Fruit fly (Drosophila melanogaster) whole organism, embryonic: ENCODE data around the gene CG31633.

Source experiments
- ATbp ChIP-seq: fragments of 200-800 bp; sonication (Bioruptor generic); optimal IDR thresholded peaks from 2 replicates; lab custom pipeline; 2017; ENCODE audit warnings: missing biosample characterization, mild to moderate bottlenecking, missing genetic modification characterization, missing genetic modification reagents
- Aef1 ChIP-seq: fragments of 200-800 bp; sonication (Bioruptor generic); IDR thresholded peaks from 3 replicates; pipeline ENCODE4 v1.3.6; 2022; ENCODE audit warnings: missing biosample characterization, missing genetic modification characterization
- Atf3 ChIP-seq: fragments of 200-800 bp; sonication (Bioruptor generic); optimal IDR thresholded peaks from 3 replicates; lab custom pipeline; 2016; ENCODE audit warnings: missing biosample characterization, missing genetic modification characterization
- CG10462 ChIP-seq: fragments of 200-800 bp; sonication (Bioruptor generic); optimal IDR thresholded peaks from 2 replicates; lab custom pipeline; 2016; ENCODE audit warnings: missing biosample characterization, missing genetic modification characterization
- CG12744 ChIP-seq: fragments of 200-800 bp; sonication (Bioruptor generic); optimal IDR thresholded peaks from 2 replicates; lab custom pipeline; 2016; ENCODE audit warnings: missing biosample characterization, missing genetic modification characterization
- CG14050 ChIP-seq: fragments of 200-800 bp; sonication (Bioruptor generic); IDR thresholded peaks from 3 replicates; pipeline ENCODE4 v1.3.6; 2022; ENCODE audit warnings: missing biosample characterization, missing genetic modification characterization
- CG15696 ChIP-seq: fragments of 200-800 bp; sonication (Bioruptor generic); optimal IDR thresholded peaks from 2 replicates; lab custom pipeline; 2019; ENCODE audit warnings: missing biosample characterization, mild to moderate bottlenecking, missing genetic modification characterization, moderate library complexity
- CG18599 ChIP-seq: fragments of 200-800 bp; sonication (Bioruptor generic); optimal IDR thresholded peaks from 3 replicates; lab custom pipeline; 2017; ENCODE audit warnings: missing biosample characterization, missing genetic modification characterization, mild to moderate bottlenecking, moderate library complexity, missing genetic modification reagents
- CG30020 ChIP-seq: fragments of 200-800 bp; optimal IDR thresholded peaks from 2 replicates; lab custom pipeline; 2019; ENCODE audit warnings: missing biosample characterization, mild to moderate bottlenecking, missing genetic modification characterization, moderate library complexity
- CG33213 ChIP-seq: fragments of 200-800 bp; sonication (Bioruptor generic); optimal IDR thresholded peaks from 3 replicates; lab custom pipeline; 2016; ENCODE audit warnings: missing biosample characterization, missing genetic modification characterization
- CG34376 ChIP-seq: fragments of 200-800 bp; sonication (Bioruptor generic); optimal IDR thresholded peaks from 2 replicates; lab custom pipeline; 2018; ENCODE audit warnings: missing biosample characterization, mild to moderate bottlenecking, missing genetic modification characterization
- CG34422 ChIP-seq: fragments of 200-800 bp; sonication (Bioruptor generic); IDR thresholded peaks from 3 replicates; pipeline ENCODE4 v1.3.6; 2022; ENCODE audit warnings: missing biosample characterization, missing genetic modification characterization
- CG5245 ChIP-seq: fragments of 200-800 bp; sonication (Bioruptor generic); optimal IDR thresholded peaks from 3 replicates; lab custom pipeline; 2016; ENCODE audit warnings: missing biosample characterization, missing genetic modification characterization
- CG6254 ChIP-seq: fragments of 200-800 bp; sonication (Bioruptor generic); optimal IDR thresholded peaks from 3 replicates; lab custom pipeline; 2017; ENCODE audit warnings: mild to moderate bottlenecking, missing biosample characterization, missing genetic modification reagents, missing genetic modification characterization
- CG6765 ChIP-seq: fragments of 200-800 bp; sonication (Bioruptor generic); optimal IDR thresholded peaks from 3 replicates; lab custom pipeline; 2017; ENCODE audit warnings: missing biosample characterization, mild to moderate bottlenecking, missing genetic modification characterization
- CG6791 ChIP-seq: fragments of 200-800 bp; sonication (Bioruptor generic); IDR thresholded peaks from 3 replicates; pipeline ENCODE4 v1.3.6; 2022; ENCODE audit warnings: missing biosample characterization, missing genetic modification characterization; ENCODE audit not compliant: partially characterized antibody
- CG6813 ChIP-seq: fragments of 200-800 bp; sonication (Bioruptor generic); optimal IDR thresholded peaks from 2 replicates; lab custom pipeline; 2017; ENCODE audit warnings: missing biosample characterization, missing genetic modification characterization, mild to moderate bottlenecking, moderate library complexity, missing genetic modification reagents
- CG8388 ChIP-seq: fragments of 200-800 bp; sonication (Bioruptor generic); optimal IDR thresholded peaks from 2 replicates; lab custom pipeline; 2019; ENCODE audit warnings: missing biosample characterization, mild to moderate bottlenecking, missing genetic modification characterization, moderate library complexity
- CG9876 ChIP-seq: fragments of 200-800 bp; sonication (Bioruptor generic); optimal IDR thresholded peaks from 2 replicates; lab custom pipeline; 2016; ENCODE audit warnings: missing biosample characterization, missing genetic modification characterization
- Dp ChIP-seq: fragments of 200-800 bp; sonication (Bioruptor generic); optimal IDR thresholded peaks from 2 replicates; lab custom pipeline; 2018; ENCODE audit warnings: missing biosample characterization, mild to moderate bottlenecking, missing genetic modification characterization, moderate library complexity
- E2f2 ChIP-seq: fragments of 200-800 bp; sonication (Bioruptor generic); IDR thresholded peaks from 2 replicates; pipeline ENCODE4 v1.3.6; 2022; ENCODE audit warnings: missing biosample characterization, missing genetic modification characterization
- Gug ChIP-seq: fragments of 200-800 bp; sonication (Bioruptor generic); IDR thresholded peaks from 4 replicates; pipeline ENCODE4 v1.3.6; 2022; ENCODE audit warnings: missing biosample characterization, missing genetic modification characterization
- HmgD ChIP-seq: fragments of 200-800 bp; sonication (Bioruptor generic); optimal IDR thresholded peaks from 3 replicates; lab custom pipeline; 2016; ENCODE audit warnings: missing biosample characterization, missing genetic modification characterization
- Lhr ChIP-seq: fragments of 200-800 bp; sonication (Bioruptor generic); optimal IDR thresholded peaks from 3 replicates; lab custom pipeline; 2017; ENCODE audit warnings: mild to moderate bottlenecking, missing biosample characterization, missing genetic modification reagents, missing genetic modification characterization
- Med ChIP-seq: fragments of 200-800 bp; sonication (Bioruptor generic); peaks from one replicate; lab custom pipeline; 2016; ENCODE audit warnings: missing biosample characterization, missing genetic modification characterization, mild to moderate bottlenecking, inconsistent platforms, moderate library complexity
- NC2α ChIP-seq: fragments of 200-800 bp; sonication (Bioruptor generic); optimal IDR thresholded peaks from 2 replicates; lab custom pipeline; 2016; ENCODE audit warnings: missing biosample characterization, missing genetic modification characterization
- Oaz ChIP-seq: fragments of 200-800 bp; sonication (Bioruptor generic); IDR thresholded peaks from 2 replicates; pipeline ENCODE4 v1.3.6; 2022; ENCODE audit warnings: missing biosample characterization, missing genetic modification characterization
- PHDP ChIP-seq: fragments of 200-800 bp; sonication (Bioruptor generic); optimal IDR thresholded peaks from 3 replicates; lab custom pipeline; 2018; ENCODE audit warnings: missing biosample characterization, mild to moderate bottlenecking, missing genetic modification characterization, moderate library complexity
- Ptx1 ChIP-seq: fragments of 200-800 bp; sonication (Bioruptor generic); IDR thresholded peaks from 2 replicates; pipeline ENCODE4 v1.3.6; 2022; ENCODE audit warnings: missing biosample characterization, missing genetic modification characterization
- Ravus ChIP-seq: fragments of 200-800 bp; sonication (Bioruptor generic); IDR thresholded peaks from 2 replicates; pipeline ENCODE4 v1.3.6; 2022; ENCODE audit warnings: missing biosample characterization, missing genetic modification characterization
- Rx ChIP-seq: fragments of 200-800 bp; sonication (Bioruptor generic); IDR thresholded peaks from 2 replicates; pipeline ENCODE4 v1.3.6; 2022; ENCODE audit warnings: missing biosample characterization, missing genetic modification characterization
- ato ChIP-seq: fragments of 200-800 bp; sonication (Bioruptor generic); IDR thresholded peaks from 2 replicates; pipeline ENCODE4 v1.3.6; 2022; ENCODE audit warnings: missing biosample characterization, missing genetic modification characterization; ENCODE audit not compliant: partially characterized antibody
- chif ChIP-seq, 2 experiments: fragments of 200-800 bp; sonication (Bioruptor generic); optimal IDR thresholded peaks; 3 replicates each; lab custom pipeline; 2016; ENCODE audit warnings: missing biosample characterization in 2 of 2, missing genetic modification characterization in 2 of 2
- crol ChIP-seq: fragments of 200-800 bp; sonication (Bioruptor generic); IDR thresholded peaks from 2 replicates; pipeline ENCODE4 v1.3.6; 2022; ENCODE audit warnings: missing biosample characterization, missing genetic modification characterization
- esg ChIP-seq: fragments of 200-800 bp; sonication (Bioruptor generic); conservative IDR thresholded peaks from 2 replicates; pipeline ENCODE4 v1.3.6; 2022; ENCODE audit warnings: missing biosample characterization, missing genetic modification characterization
- eyg ChIP-seq: fragments of 200-800 bp; sonication (Bioruptor generic); optimal IDR thresholded peaks from 3 replicates; lab custom pipeline; 2016; ENCODE audit warnings: missing biosample characterization, missing genetic modification characterization
- gro ChIP-seq: fragments of 200-800 bp; sonication (Bioruptor generic); optimal IDR thresholded peaks from 2 replicates; lab custom pipeline; 2016; ENCODE audit warnings: missing biosample characterization, missing genetic modification characterization
- ham ChIP-seq: fragments of 200-800 bp; sonication (Bioruptor generic); IDR thresholded peaks from 2 replicates; pipeline ENCODE4 v1.3.6; 2022; ENCODE audit warnings: missing biosample characterization, missing genetic modification characterization
- jumu ChIP-seq: fragments of 200-800 bp; sonication (Bioruptor generic); optimal IDR thresholded peaks from 3 replicates; lab custom pipeline; 2016; ENCODE audit warnings: missing biosample characterization, missing genetic modification characterization
- klu ChIP-seq: fragments of 200-800 bp; sonication (Bioruptor generic); IDR thresholded peaks from 2 replicates; pipeline ENCODE4 v1.3.6; 2022; ENCODE audit warnings: missing biosample characterization, missing genetic modification characterization
- lbe ChIP-seq: fragments of 200-800 bp; sonication (Bioruptor generic); optimal IDR thresholded peaks from 2 replicates; lab custom pipeline; 2016; ENCODE audit warnings: missing biosample characterization, mild to moderate bottlenecking, missing genetic modification characterization
- phol ChIP-seq: fragments of 200-800 bp; sonication (Bioruptor generic); optimal IDR thresholded peaks from 3 replicates; lab custom pipeline; 2018; ENCODE audit warnings: missing biosample characterization, mild to moderate bottlenecking, missing genetic modification characterization, moderate library complexity
- repo ChIP-seq: fragments of 200-800 bp; sonication (Bioruptor generic); optimal IDR thresholded peaks from 2 replicates; lab custom pipeline; 2016; ENCODE audit warnings: missing biosample characterization, missing genetic modification characterization
- rib ChIP-seq: fragments of 200-800 bp; sonication (Bioruptor generic); IDR thresholded peaks from 2 replicates; pipeline ENCODE4 v1.3.6; 2022; ENCODE audit warnings: missing biosample characterization, missing genetic modification characterization
- row ChIP-seq: fragments of 200-800 bp; sonication (Bioruptor generic); IDR thresholded peaks from 3 replicates; pipeline ENCODE4 v1.3.6; 2022; ENCODE audit warnings: missing biosample characterization, missing genetic modification characterization
- run ChIP-seq: fragments of 200-800 bp; sonication (Bioruptor generic); optimal IDR thresholded peaks from 3 replicates; lab custom pipeline; 2018; ENCODE audit warnings: missing biosample characterization, mild to moderate bottlenecking, missing genetic modification characterization
- stwl ChIP-seq: fragments of 200-800 bp; sonication (Bioruptor generic); optimal IDR thresholded peaks from 3 replicates; lab custom pipeline; 2018; ENCODE audit warnings: missing biosample characterization, mild to moderate bottlenecking, missing genetic modification characterization, moderate library complexity
- trem ChIP-seq: fragments of 200-800 bp; optimal IDR thresholded peaks from 3 replicates; lab custom pipeline; 2019; ENCODE audit warnings: missing biosample characterization, mild to moderate bottlenecking, missing genetic modification characterization, moderate library complexity
- ttk ChIP-seq: fragments of 200-800 bp; sonication (Bioruptor generic); IDR thresholded peaks from 2 replicates; pipeline ENCODE4 v2.1.2; 2022; ENCODE audit warnings: missing biosample characterization, missing genetic modification characterization
- vfl ChIP-seq: fragments of 200-800 bp; sonication (Bioruptor generic); optimal IDR thresholded peaks from 2 replicates; lab custom pipeline; 2016; ENCODE audit warnings: missing biosample characterization, missing genetic modification characterization
- zfh2 ChIP-seq: fragments of 200-800 bp; sonication (Bioruptor generic); optimal IDR thresholded peaks from 2 replicates; lab custom pipeline; 2016; ENCODE audit warnings: missing biosample characterization, missing genetic modification characterization

Gene CG31633

dm6 chr2L:6649085-6649754 is 6.9 kb downstream of the CG31633 start, which contains the start of the genes CG31635 and Tango1 (continued):
- no peak for TF ChIP-seq Rx (GFP tag; lab: Robert Waterston, UW)
- no peak for TF ChIP-seq repo
- TF ChIP-seq CG6765 (GFP tag; lab: Kevin White, UChicago): no peak
- peak; percentile 82 for TF ChIP-seq Med (GFP tag; lab: Kevin White, UChicago)
- TF ChIP-seq rib (GFP tag; lab: Robert Waterston, UW): no peak
- no peak for TF ChIP-seq CG6791 (GFP tag; lab: Robert Waterston, UW)
- peak; percentile 24 for TF ChIP-seq jumu
- TF ChIP-seq PHDP (tag; lab: Kevin White, UChicago): no peak
- TF ChIP-seq CG34422 (GFP tag; lab: Robert Waterston, UW): peak; percentile 46; the same call in 1 of the 3 replicates
- no peak for TF ChIP-seq esg (GFP tag; lab: Robert Waterston, UW)
- TF ChIP-seq vfl (GFP tag; lab: Kevin White, UChicago): no peak
- no peak for TF ChIP-seq CG8388 (GFP tag; lab: Kevin White, UChicago)
- TF ChIP-seq ATbp (GFP tag; lab: Kevin White, UChicago): no peak
- peak; percentile 66 for TF ChIP-seq stwl (tag; lab: Kevin White, UChicago)
- no peak for TF ChIP-seq ham
- no peak for TF ChIP-seq CG9876
- no peak for TF ChIP-seq CG14050 (GFP tag; lab: Robert Waterston, UW)
- peak; percentile 46; the same call in 1 of the 2 replicates for TF ChIP-seq Ptx1
- no peak for TF ChIP-seq ato (GFP tag; lab: Robert Waterston, UW)
- TF ChIP-seq Ravus (GFP tag; lab: Robert Waterston, UW): no peak
- TF ChIP-seq E2f2 (GFP tag; lab: Robert Waterston, UW): peak; percentile 76
- no peak for TF ChIP-seq CG6254 (GFP tag; lab: Kevin White, UChicago)
- TF ChIP-seq ttk: no peak
- TF ChIP-seq NC2α (GFP tag; lab: Kevin White, UChicago): no peak
- TF ChIP-seq Lhr (GFP tag; lab: Kevin White, UChicago): peak; percentile 73
- peak; percentile 65 for TF ChIP-seq Dp (GFP tag; lab: Kevin White, UChicago)
- peak; percentile 4 for TF ChIP-seq CG34376 (GFP tag; lab: Kevin White, UChicago)
- peak; percentile 28 for TF ChIP-seq HmgD (GFP tag; lab: Kevin White, UChicago)
- no peak for TF ChIP-seq Gug (GFP tag; lab: Robert Waterston, UW)
- TF ChIP-seq CG10462: no peak
- peak in 1 of 2 experiments; percentile 12 for TF ChIP-seq chif (GFP tag; optimal IDR thresholded peaks at IDR 0.05; lab: Kevin White, UChicago)
- peak; percentile 77 for TF ChIP-seq row
- peak; percentile 9 for TF ChIP-seq gro (GFP tag; lab: Kevin White, UChicago)
- TF ChIP-seq crol (GFP tag; lab: Robert Waterston, UW): no peak
- peak; percentile 61 for TF ChIP-seq phol (tag; lab: Kevin White, UChicago)
- no peak for TF ChIP-seq Oaz
- no peak for TF ChIP-seq eyg
- TF ChIP-seq Atf3 (GFP tag; lab: Kevin White, UChicago): no peak
- TF ChIP-seq Aef1 (GFP tag; lab: Robert Waterston, UW): peak; percentile 26; the same call in 1 of the 3 replicates
- TF ChIP-seq CG6813 (GFP tag; lab: Kevin White, UChicago): no peak
- TF ChIP-seq lbe: no peak
- TF ChIP-seq zfh2 (GFP tag; lab: Kevin White, UChicago): no peak
- TF ChIP-seq run (tag; lab: Kevin White, UChicago): no peak
- peak; percentile 76 for TF ChIP-seq trem (tag; lab: Kevin White, UChicago)
- TF ChIP-seq CG15696 (tag; lab: Kevin White, UChicago): no peak
- TF ChIP-seq CG33213 (GFP tag; lab: Kevin White, UChicago): peak; percentile 31
- TF ChIP-seq CG12744: peak; percentile 2
- TF ChIP-seq CG30020 (tag; lab: Kevin White, UChicago): peak; percentile 56
- TF ChIP-seq CG5245: no peak
- no peak for TF ChIP-seq klu (GFP tag; lab: Robert Waterston, UW)
- TF ChIP-seq CG18599 (GFP tag; lab: Kevin White, UChicago): no peak
